Fruit fly (Drosophila melanogaster) whole organism, embryonic: ENCODE results near the gene ATPsynO.

ENCODE experiments used
- Aef1 ChIP-seq: fragments of 200-800 bp; sonication (Bioruptor generic); IDR thresholded peaks from 3 replicates; pipeline ENCODE4 v1.3.6; 2022; ENCODE audit warnings: missing biosample characterization, missing genetic modification characterization
- Atf6 ChIP-seq: fragments of 200-800 bp; sonication (Bioruptor generic); IDR thresholded peaks from 2 replicates; pipeline ENCODE4 v1.3.6; 2022; ENCODE audit warnings: missing biosample characterization, missing genetic modification characterization
- CG1024 ChIP-seq: fragments of 200-800 bp; sonication (Bioruptor generic); IDR thresholded peaks from 2 replicates; pipeline ENCODE4 v1.3.6; 2022; ENCODE audit warnings: missing biosample characterization, missing genetic modification characterization
- CG11695 ChIP-seq: fragments of 200-800 bp; sonication (Bioruptor generic); IDR thresholded peaks from 3 replicates; pipeline ENCODE4 v1.3.6; 2022; ENCODE audit warnings: missing biosample characterization, missing genetic modification characterization
- CG1233 ChIP-seq: fragments of 200-800 bp; sonication (Bioruptor generic); optimal IDR thresholded peaks from 4 replicates; lab custom pipeline; 2018; ENCODE audit warnings: missing biosample characterization, mild to moderate bottlenecking, missing genetic modification characterization
- CG13123 ChIP-seq: fragments of 200-800 bp; sonication (Bioruptor generic); optimal IDR thresholded peaks from 2 replicates; lab custom pipeline; 2016; ENCODE audit warnings: missing biosample characterization, missing genetic modification characterization
- CG1529 ChIP-seq: fragments of 200-800 bp; sonication (Bioruptor generic); optimal IDR thresholded peaks from 3 replicates; lab custom pipeline; 2018; ENCODE audit warnings: missing biosample characterization, missing genetic modification characterization
- CG1602 ChIP-seq: fragments of 200-800 bp; sonication (Bioruptor generic); optimal IDR thresholded peaks from 3 replicates; lab custom pipeline; 2016; ENCODE audit warnings: missing biosample characterization, missing genetic modification characterization
- CG17328 ChIP-seq: fragments of 200-800 bp; sonication (Bioruptor generic); IDR thresholded peaks from 2 replicates; pipeline ENCODE4 v1.3.6; 2022; ENCODE audit warnings: missing biosample characterization, missing genetic modification characterization
- CG18476 ChIP-seq: fragments of 200-800 bp; sonication (Bioruptor generic); optimal IDR thresholded peaks from 2 replicates; lab custom pipeline; 2016; ENCODE audit warnings: missing biosample characterization, mild to moderate bottlenecking, missing genetic modification characterization
- CG2129 ChIP-seq: fragments of 200-800 bp; sonication (Bioruptor generic); IDR thresholded peaks from 2 replicates; pipeline ENCODE4 v1.3.6; 2022; ENCODE audit warnings: missing biosample characterization, missing genetic modification characterization; ENCODE audit not compliant: partially characterized antibody
- CG2678 ChIP-seq: fragments of 200-800 bp; sonication (Bioruptor generic); optimal IDR thresholded peaks from 3 replicates; lab custom pipeline; 2019; ENCODE audit warnings: missing biosample characterization, mild to moderate bottlenecking, missing genetic modification characterization, moderate library complexity
- CG33213 ChIP-seq: fragments of 200-800 bp; sonication (Bioruptor generic); optimal IDR thresholded peaks from 3 replicates; lab custom pipeline; 2016; ENCODE audit warnings: missing biosample characterization, missing genetic modification characterization
- CG34422 ChIP-seq: fragments of 200-800 bp; sonication (Bioruptor generic); IDR thresholded peaks from 3 replicates; pipeline ENCODE4 v1.3.6; 2022; ENCODE audit warnings: missing biosample characterization, missing genetic modification characterization
- CG3847 ChIP-seq: fragments of 200-800 bp; sonication (Bioruptor generic); IDR thresholded peaks from 2 replicates; pipeline ENCODE4 v1.3.6; 2022; ENCODE audit warnings: missing biosample characterization, missing genetic modification characterization
- CG6683 ChIP-seq: fragments of 200-800 bp; sonication (Bioruptor generic); optimal IDR thresholded peaks from 2 replicates; lab custom pipeline; 2017; ENCODE audit warnings: missing biosample characterization, mild to moderate bottlenecking, missing genetic modification characterization, missing genetic modification reagents
- CG7271 ChIP-seq: fragments of 200-800 bp; sonication (Bioruptor generic); optimal IDR thresholded peaks from 2 replicates; lab custom pipeline; 2018; ENCODE audit warnings: missing biosample characterization, mild to moderate bottlenecking, missing genetic modification characterization, moderate library complexity
- CG7987 ChIP-seq: fragments of 200-800 bp; sonication (Bioruptor generic); optimal IDR thresholded peaks from 2 replicates; lab custom pipeline; 2018; ENCODE audit warnings: missing biosample characterization, mild to moderate bottlenecking, missing genetic modification characterization, moderate library complexity
- CG8388 ChIP-seq: fragments of 200-800 bp; sonication (Bioruptor generic); optimal IDR thresholded peaks from 2 replicates; lab custom pipeline; 2019; ENCODE audit warnings: missing biosample characterization, mild to moderate bottlenecking, missing genetic modification characterization, moderate library complexity
- D19B ChIP-seq: fragments of 200-800 bp; sonication (Bioruptor generic); optimal IDR thresholded peaks from 2 replicates; lab custom pipeline; 2017; ENCODE audit warnings: missing biosample characterization, mild to moderate bottlenecking, missing genetic modification characterization
- Dip2 ChIP-seq: fragments of 200-800 bp; sonication (Bioruptor generic); IDR thresholded peaks from 2 replicates; pipeline ENCODE4 v1.3.6; 2022; ENCODE audit warnings: missing biosample characterization, missing genetic modification characterization
- Fer3 ChIP-seq: fragments of 200-800 bp; sonication (Bioruptor generic); optimal IDR thresholded peaks from 2 replicates; lab custom pipeline; 2018; ENCODE audit warnings: missing biosample characterization, mild to moderate bottlenecking, missing genetic modification characterization, moderate library complexity
- H15 ChIP-seq: fragments of 200-800 bp; sonication (Bioruptor generic); IDR thresholded peaks from 3 replicates; pipeline ENCODE4 v1.3.6; 2022; ENCODE audit warnings: missing biosample characterization, missing genetic modification characterization
- Hmr ChIP-seq: fragments of 200-800 bp; sonication (Bioruptor generic); optimal IDR thresholded peaks from 3 replicates; lab custom pipeline; 2017; ENCODE audit warnings: mild to moderate bottlenecking, missing biosample characterization, missing genetic modification reagents, missing genetic modification characterization
- Hr39 ChIP-seq: fragments of >200 bp; optimal IDR thresholded peaks from 2 replicates; lab custom pipeline; 2017
- Max ChIP-seq: fragments of 200-800 bp; sonication (Bioruptor generic); optimal IDR thresholded peaks from 2 replicates; lab custom pipeline; 2016; ENCODE audit warnings: missing biosample characterization, mild to moderate bottlenecking, missing genetic modification characterization
- Sox100B ChIP-seq: fragments of 200-800 bp; sonication (Bioruptor generic); optimal IDR thresholded peaks from 3 replicates; lab custom pipeline; 2018; ENCODE audit warnings: missing biosample characterization, mild to moderate bottlenecking, missing genetic modification characterization
- Spps ChIP-seq: fragments of 200-800 bp; sonication (Bioruptor generic); optimal IDR thresholded peaks from 2 replicates; lab custom pipeline; 2018; ENCODE audit warnings: missing biosample characterization, mild to moderate bottlenecking, missing genetic modification characterization
- abd-A ChIP-seq: fragments of 200-800 bp; sonication (Bioruptor generic); optimal IDR thresholded peaks from 3 replicates; lab custom pipeline; 2019; ENCODE audit warnings: missing biosample characterization, mild to moderate bottlenecking, missing genetic modification characterization, moderate library complexity
- cas ChIP-seq: fragments of 200-800 bp; sonication (Bioruptor generic); IDR thresholded peaks from 2 replicates; pipeline ENCODE4 v1.3.6; 2022; ENCODE audit warnings: missing biosample characterization, missing genetic modification characterization
- chinmo ChIP-seq: fragments of 200-800 bp; sonication (Bioruptor generic); IDR thresholded peaks from 4 replicates; pipeline ENCODE4 v1.3.6; 2022; ENCODE audit warnings: missing biosample characterization, missing genetic modification characterization; ENCODE audit not compliant: partially characterized antibody
- dmrt11E ChIP-seq: fragments of 200-800 bp; sonication (Bioruptor generic); optimal IDR thresholded peaks from 3 replicates; lab custom pipeline; 2018; ENCODE audit warnings: missing biosample characterization, mild to moderate bottlenecking, missing genetic modification characterization, moderate library complexity
- dmrt99B ChIP-seq: fragments of 200-800 bp; sonication (Bioruptor generic); optimal IDR thresholded peaks from 2 replicates; lab custom pipeline; 2018; ENCODE audit warnings: missing biosample characterization, mild to moderate bottlenecking, missing genetic modification characterization, moderate library complexity
- emc ChIP-seq: fragments of 200-800 bp; sonication (Bioruptor generic); optimal IDR thresholded peaks from 2 replicates; lab custom pipeline; 2016; ENCODE audit warnings: missing biosample characterization, missing genetic modification characterization
- en ChIP-seq: fragments of 200-800 bp; sonication (Bioruptor generic); optimal IDR thresholded peaks from 2 replicates; lab custom pipeline; 2016; ENCODE audit warnings: missing biosample characterization, missing genetic modification characterization
- esg ChIP-seq: fragments of 200-800 bp; sonication (Bioruptor generic); conservative IDR thresholded peaks from 2 replicates; pipeline ENCODE4 v1.3.6; 2022; ENCODE audit warnings: missing biosample characterization, missing genetic modification characterization
- ftz-f1 ChIP-seq: fragments of 200-800 bp; sonication (Bioruptor generic); optimal IDR thresholded peaks from 2 replicates; lab custom pipeline; 2016; ENCODE audit warnings: missing biosample characterization, missing genetic modification characterization
- h ChIP-seq: fragments of >200 bp; optimal IDR thresholded peaks from 2 replicates; lab custom pipeline; 2017
- hbn ChIP-seq: fragments of 200-800 bp; sonication (Bioruptor generic); IDR thresholded peaks from 2 replicates; pipeline ENCODE4 v1.3.6; 2022; ENCODE audit warnings: missing biosample characterization, missing genetic modification characterization; ENCODE audit not compliant: partially characterized antibody
- inv ChIP-seq: fragments of 200-800 bp; sonication (Bioruptor generic); IDR thresholded peaks from 2 replicates; pipeline ENCODE4 v1.3.6; 2022; ENCODE audit warnings: missing biosample characterization, missing genetic modification characterization; ENCODE audit not compliant: partially characterized antibody
- nmo ChIP-seq: fragments of 200-800 bp; sonication (Bioruptor generic); optimal IDR thresholded peaks from 2 replicates; lab custom pipeline; 2018; ENCODE audit warnings: missing biosample characterization, mild to moderate bottlenecking, missing genetic modification characterization, moderate library complexity
- pb ChIP-seq: fragments of 200-800 bp; sonication (Bioruptor generic); optimal IDR thresholded peaks from 3 replicates; lab custom pipeline; 2016; ENCODE audit warnings: missing biosample characterization, missing genetic modification characterization
- pfk ChIP-seq: fragments of 200-800 bp; sonication (Bioruptor generic); optimal IDR thresholded peaks from 2 replicates; lab custom pipeline; 2018; ENCODE audit warnings: missing biosample characterization, mild to moderate bottlenecking, missing genetic modification characterization, moderate library complexity
- pum ChIP-seq: fragments of 200-800 bp; sonication (Bioruptor generic); optimal IDR thresholded peaks from 2 replicates; lab custom pipeline; 2016; ENCODE audit warnings: missing biosample characterization, missing genetic modification characterization
- rib ChIP-seq: fragments of 200-800 bp; sonication (Bioruptor generic); IDR thresholded peaks from 2 replicates; pipeline ENCODE4 v1.3.6; 2022; ENCODE audit warnings: missing biosample characterization, missing genetic modification characterization
- run ChIP-seq: fragments of 200-800 bp; sonication (Bioruptor generic); optimal IDR thresholded peaks from 3 replicates; lab custom pipeline; 2018; ENCODE audit warnings: missing biosample characterization, mild to moderate bottlenecking, missing genetic modification characterization
- salm ChIP-seq: fragments of 200-800 bp; sonication (Bioruptor generic); optimal IDR thresholded peaks from 2 replicates; lab custom pipeline; 2018; ENCODE audit warnings: missing biosample characterization, mild to moderate bottlenecking, missing genetic modification characterization
- scrt ChIP-seq: fragments of 200-800 bp; sonication (Bioruptor generic); optimal IDR thresholded peaks from 2 replicates; lab custom pipeline; 2018; ENCODE audit warnings: missing biosample characterization, mild to moderate bottlenecking, missing genetic modification characterization, moderate library complexity
- ssp ChIP-seq: fragments of 200-800 bp; sonication (Bioruptor generic); IDR thresholded peaks from 2 replicates; pipeline ENCODE4 v1.3.6; 2022; ENCODE audit warnings: missing biosample characterization, missing genetic modification characterization
- stc ChIP-seq: fragments of 200-800 bp; sonication (Bioruptor generic); IDR thresholded peaks from 2 replicates; pipeline ENCODE4 v1.3.6; 2022; ENCODE audit warnings: missing biosample characterization, missing genetic modification characterization
- wor ChIP-seq: fragments of 200-800 bp; sonication (Bioruptor generic); IDR thresholded peaks from 2 replicates; pipeline ENCODE4 v1.3.6; 2022; ENCODE audit warnings: missing biosample characterization, missing genetic modification characterization

ATPsynO gene

DNA sequence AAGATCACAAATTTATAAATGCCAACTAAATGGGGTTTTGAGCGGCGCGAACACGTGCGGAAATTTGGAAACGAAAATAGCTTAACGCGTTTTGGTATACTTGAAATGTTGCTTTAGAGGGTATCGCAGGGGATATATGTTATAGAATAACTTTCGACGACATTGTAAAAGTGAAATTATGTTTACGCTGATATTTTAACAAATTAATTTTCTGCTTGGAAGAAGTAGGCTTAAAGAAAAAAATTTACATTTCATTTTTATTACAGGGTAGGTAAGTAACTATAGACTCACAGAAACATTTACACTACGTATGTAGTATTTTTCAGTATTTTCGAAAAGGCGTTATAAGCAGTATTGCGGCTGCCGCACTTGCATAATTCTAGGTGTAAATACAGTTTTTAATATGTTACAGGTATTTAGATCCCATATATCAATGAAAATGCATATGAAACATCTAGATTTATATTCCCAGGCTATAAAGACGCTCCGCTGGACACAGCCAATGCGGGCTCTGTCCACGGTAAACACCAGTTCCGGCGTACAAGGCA lies 36.0 kb upstream of the ATPsynO start, which contains the start of the genes Art3 and mRpS10 (continued):
- TF ChIP-seq CG33213 (peak; percentile 100), CG18476 (GFP tag; lab: Kevin White, UChicago) (peak; percentile 99), D19B (GFP tag; lab: Kevin White, UChicago) (peak; percentile 100), CG6683 (peak; percentile 99), CG11695 (peak; percentile 100), pb (GFP tag; lab: Kevin White, UChicago) (peak; percentile 100), CG1233 (GFP tag; lab: Kevin White, UChicago) (peak; percentile 100), emc (GFP tag; lab: Kevin White, UChicago) (peak; percentile 100), stc (GFP tag; lab: Robert Waterston, UW) (peak; percentile 100), H15 (GFP tag; lab: Robert Waterston, UW) (peak; percentile 100), Hmr (GFP tag; lab: Kevin White, UChicago) (peak; percentile 100), hbn (GFP tag; lab: Robert Waterston, UW) (peak; percentile 47), wor (peak; percentile 100), chinmo (GFP tag; lab: Robert Waterston, UW) (no peak), Atf6 (GFP tag; lab: Robert Waterston, UW) (peak; percentile 100), CG2678 (tag; lab: Kevin White, UChicago) (peak; percentile 100), CG7987 (peak; percentile 99), cas (GFP tag; lab: Robert Waterston, UW) (peak; percentile 99), Dip2 (peak; percentile 84), nmo (peak; percentile 100), Max (GFP tag; lab: Kevin White, UChicago) (peak; percentile 100), ftz-f1 (peak; percentile 94), CG8388 (peak; percentile 100), CG3847 (GFP tag; lab: Robert Waterston, UW) (peak; percentile 100), dmrt99B (tag; lab: Kevin White, UChicago) (peak; percentile 100), CG17328 (GFP tag; lab: Robert Waterston, UW) (peak; percentile 100), CG1024 (GFP tag; lab: Robert Waterston, UW) (peak; percentile 99), CG7271 (tag; lab: Kevin White, UChicago) (peak; percentile 100), esg (GFP tag; lab: Robert Waterston, UW) (peak; percentile 100), en (GFP tag; lab: Kevin White, UChicago) (peak; percentile 100), inv (no peak), Aef1 (GFP tag; lab: Robert Waterston, UW) (peak; percentile 100), Sox100B (peak; percentile 100), Hr39 (lab: Kevin White, UChicago) (no peak), CG13123 (GFP tag; lab: Kevin White, UChicago) (peak; percentile 100), CG1602 (GFP tag; lab: Kevin White, UChicago) (peak; percentile 100), ssp (GFP tag; lab: Robert Waterston, UW) (peak; percentile 97), salm (peak; percentile 100), abd-A (tag; lab: Kevin White, UChicago) (no peak), CG34422 (GFP tag; lab: Robert Waterston, UW) (peak; percentile 100), scrt (GFP tag; lab: Kevin White, UChicago) (peak; percentile 99), pfk (peak; percentile 84), dmrt11E (tag; lab: Kevin White, UChicago) (peak; percentile 100), pum (peak; percentile 100), Fer3 (peak; percentile 100), Spps (peak; percentile 100), h (no peak), CG1529 (peak; percentile 100), CG2129 (GFP tag; lab: Robert Waterston, UW) (no peak), rib (GFP tag; lab: Robert Waterston, UW) (peak; percentile 100), run (tag; lab: Kevin White, UChicago) (peak; percentile 100)
